Worm (Caenorhabditis elegans): ENCODE measurements around the gene set-1.
A peak's percentile ranks its signal among the peaks of the same experiment; 100 is the strongest.

ce11 chrIII:6464113-6464571 lies 12.0 kb upstream of the set-1 start:
- TF ChIP-seq nhr-12 (tag; optimal IDR thresholded peaks at IDR 0.05) (no peak), unc-62 (GFP tag; optimal IDR thresholded peaks at IDR 0.05) (no peak), nhr-76 (tag; optimal IDR thresholded peaks at IDR 0.05) (no peak), nhr-237 (tag; optimal IDR thresholded peaks at IDR 0.05) (peak; percentile 48), lin-13 (tag; optimal IDR thresholded peaks at IDR 0.05) (no peak), pha-4 (tag; optimal IDR thresholded peaks at IDR 0.05) (peak; percentile 39), sem-2 (GFP tag; optimal IDR thresholded peaks at IDR 0.05) (no peak), elt-1 (tag; optimal IDR thresholded peaks at IDR 0.05; ENCODE audit: borderline replicate concordance, insufficient read depth) (no peak), zip-8 (tag; optimal IDR thresholded peaks at IDR 0.05) (no peak), ces-1 (GFP tag; optimal IDR thresholded peaks at IDR 0.05) (no peak), lsy-2 (tag; optimal IDR thresholded peaks at IDR 0.05) (no peak)

Measured in whole organism, mixed stage, embryonic.